Worm (Caenorhabditis elegans) whole organism, L3 larva: ENCODE data around the gene Y69H2.9.

Experiments
- R02D3.7 ChIP-seq: fragments of 150-350 bp; optimal IDR thresholded peaks from 2 replicates; lab custom pipeline; 2014; ENCODE audit warnings: missing biosample characterization, missing genetic modification characterization
- ZK546.5 ChIP-seq: sonication (generic microtip); optimal IDR thresholded peaks from 2 replicates; lab custom pipeline; 2017; ENCODE audit warnings: missing biosample characterization, missing genetic modification characterization
- aly-2 ChIP-seq: fragments of 150-350 bp; optimal IDR thresholded peaks from 2 replicates; lab custom pipeline; 2014; ENCODE audit warnings: missing biosample characterization, missing genetic modification characterization
- ama-1 ChIP-seq: fragments of 150-350 bp; optimal IDR thresholded peaks from 2 replicates; lab custom pipeline; 2018
- ceh-16 ChIP-seq: sonication (generic microtip); optimal IDR thresholded peaks from 2 replicates; lab custom pipeline; 2017; ENCODE audit warnings: missing biosample characterization, missing genetic modification characterization
- ceh-28 ChIP-seq: fragments of 150-350 bp; optimal IDR thresholded peaks from 2 replicates; lab custom pipeline; 2014; ENCODE audit warnings: missing biosample characterization, missing genetic modification reagents, missing genetic modification characterization
- ceh-9 ChIP-seq: sonication (generic microtip); optimal IDR thresholded peaks from 2 replicates; lab custom pipeline; 2018; ENCODE audit warnings: missing biosample characterization, missing genetic modification characterization
- daf-12 ChIP-seq: fragments of 150-350 bp; optimal IDR thresholded peaks from 2 replicates; lab custom pipeline; 2014; ENCODE audit warnings: missing biosample characterization, missing genetic modification reagents, missing genetic modification characterization
- egl-5 ChIP-seq: fragments of 150-350 bp; optimal IDR thresholded peaks from 2 replicates; lab custom pipeline; 2017; ENCODE audit warnings: missing biosample characterization, missing genetic modification reagents, missing genetic modification characterization, inconsistent platforms
- elt-1 ChIP-seq: fragments of 150-350 bp; optimal IDR thresholded peaks from 2 replicates; lab custom pipeline; 2014; ENCODE audit warnings: missing biosample characterization, missing genetic modification characterization
- elt-2 ChIP-seq: sonication (generic microtip); optimal IDR thresholded peaks from 2 replicates; lab custom pipeline; 2016; ENCODE audit warnings: missing genetic modification reagents, mild to moderate bottlenecking, missing genetic modification characterization, missing compliant biosample characterization
- fos-1 ChIP-seq: fragments of 150-350 bp; optimal IDR thresholded peaks from 2 replicates; lab custom pipeline; 2014; ENCODE audit warnings: missing biosample characterization, missing genetic modification characterization
- lin-15B ChIP-seq: fragments of 150-350 bp; optimal IDR thresholded peaks from 2 replicates; lab custom pipeline; 2014; ENCODE audit warnings: missing biosample characterization, missing genetic modification characterization
- lin-39 ChIP-seq: fragments of 150-350 bp; optimal IDR thresholded peaks from 2 replicates; lab custom pipeline; 2018; ENCODE audit warnings: missing biosample characterization, missing genetic modification reagents, missing genetic modification characterization
- lsy-12 ChIP-seq: sonication (generic microtip); optimal IDR thresholded peaks from 2 replicates; lab custom pipeline; 2016; ENCODE audit warnings: mild to moderate bottlenecking, missing genetic modification characterization, missing compliant biosample characterization
- mdl-1 ChIP-seq: fragments of 150-350 bp; optimal IDR thresholded peaks from 2 replicates; lab custom pipeline; 2014; ENCODE audit warnings: missing biosample characterization, missing genetic modification characterization
- mml-1 ChIP-seq: fragments of 150-350 bp; sonication (generic microtip); optimal IDR thresholded peaks from 3 replicates; lab custom pipeline; 2014; ENCODE audit warnings: missing biosample characterization, missing genetic modification characterization
- nfya-1 ChIP-seq: sonication (generic microtip); optimal IDR thresholded peaks from 2 replicates; lab custom pipeline; 2017; ENCODE audit warnings: missing genetic modification characterization, mild to moderate bottlenecking, missing compliant biosample characterization, antibody characterized with exemption, moderate library complexity; ENCODE audit not compliant: insufficient read depth
- nhr-12 ChIP-seq: fragments of 150-350 bp; optimal IDR thresholded peaks from 2 replicates; lab custom pipeline; 2014; ENCODE audit warnings: missing biosample characterization, missing genetic modification characterization
- nhr-28 ChIP-seq: fragments of 150-350 bp; optimal IDR thresholded peaks from 2 replicates; lab custom pipeline; 2014; ENCODE audit warnings: missing biosample characterization, missing genetic modification characterization
- nhr-76 ChIP-seq: fragments of 150-350 bp; sonication (generic microtip); optimal IDR thresholded peaks from 5 replicates; lab custom pipeline; 2014; ENCODE audit warnings: missing biosample characterization, missing genetic modification characterization
- nhr-77 ChIP-seq: fragments of 150-350 bp; optimal IDR thresholded peaks from 2 replicates; lab custom pipeline; 2014; ENCODE audit warnings: missing biosample characterization, missing genetic modification characterization
- pha-4 ChIP-seq: fragments of 150-350 bp; optimal IDR thresholded peaks from 2 replicates; lab custom pipeline; 2014; ENCODE audit warnings: missing biosample characterization, missing genetic modification reagents, missing genetic modification characterization
- pqm-1 ChIP-seq: fragments of 150-350 bp; optimal IDR thresholded peaks from 2 replicates; lab custom pipeline; 2017; ENCODE audit warnings: missing biosample characterization, missing genetic modification characterization, inconsistent platforms
- snpc-4 ChIP-seq: fragments of 150-350 bp; optimal IDR thresholded peaks from 2 replicates; lab custom pipeline; 2014; ENCODE audit warnings: missing biosample characterization, missing genetic modification characterization
- tbx-2 ChIP-seq: sonication (generic microtip); optimal IDR thresholded peaks from 2 replicates; lab custom pipeline; 2016; ENCODE audit warnings: mild to moderate bottlenecking, missing genetic modification characterization, missing compliant biosample characterization
- unc-62 ChIP-seq: fragments of 150-350 bp; sonication (generic microtip); optimal IDR thresholded peaks from 4 replicates; lab custom pipeline; 2014; ENCODE audit warnings: missing biosample characterization, missing genetic modification reagents, missing genetic modification characterization
- ztf-11 ChIP-seq: fragments of 150-350 bp; optimal IDR thresholded peaks from 2 replicates; lab custom pipeline; 2014; ENCODE audit warnings: missing biosample characterization, missing genetic modification characterization

Y69H2.9 gene

ce11 chrV:18733942-18734341 is 32.6 kb downstream of the Y69H2.9 start:
- TF ChIP-seq mml-1 (no peak), ceh-9 (no peak), pha-4 (tag; lab: Kevin White, UChicago) (no peak), elt-2 (no peak), ama-1 (lab: Kevin White, UChicago) (no peak), lin-15B (tag; lab: Kevin White, UChicago) (no peak), tbx-2 (tag; lab: Kevin White, UChicago) (no peak), ztf-11 (tag; lab: Kevin White, UChicago) (no peak), ceh-16 (tag; lab: Kevin White, UChicago) (no peak), nhr-77 (no peak), ZK546.5 (no peak), R02D3.7 (tag; lab: Kevin White, UChicago) (no peak), lin-39 (tag; lab: Kevin White, UChicago) (no peak), nfya-1 (tag; lab: Kevin White, UChicago) (no peak), egl-5 (tag; lab: Kevin White, UChicago) (no peak), lsy-12 (tag; lab: Kevin White, UChicago) (no peak), ceh-28 (tag; lab: Kevin White, UChicago) (no peak), aly-2 (no peak)

- TF ChIP-seq unc-62 (GFP tag; lab: Kevin White, UChicago) (no peak), lin-15B (tag; lab: Kevin White, UChicago) (no peak), ceh-28 (tag; lab: Kevin White, UChicago) (no peak), nhr-77 (no peak), elt-1 (tag; lab: Kevin White, UChicago) (no peak), pqm-1 (tag; lab: Kevin White, UChicago) (no peak), lsy-12 (tag; lab: Kevin White, UChicago) (no peak), snpc-4 (tag; lab: Kevin White, UChicago) (no peak), mdl-1 (tag; lab: Kevin White, UChicago) (no peak), pha-4 (tag; lab: Kevin White, UChicago) (no peak), daf-12 (tag; lab: Kevin White, UChicago) (no peak), ztf-11 (tag; lab: Kevin White, UChicago) (no peak)
Observed at ce11 chrV:18734381-18734780, 33.0 kb downstream of the Y69H2.9 start, which contains the start of gene scl-20. Gene scl-20, minus strand, starts transcription at chrV:18734481.

- TF ChIP-seq nfya-1 (tag; lab: Kevin White, UChicago), result no peak
- TF ChIP-seq lin-15B (tag; lab: Kevin White, UChicago), result no peak
- no peak for TF ChIP-seq mdl-1 (tag; lab: Kevin White, UChicago)
- no peak for TF ChIP-seq ceh-28 (tag; lab: Kevin White, UChicago)
- TF ChIP-seq tbx-2 (tag; lab: Kevin White, UChicago), result no peak
- no peak for TF ChIP-seq unc-62 (GFP tag; lab: Kevin White, UChicago)
- TF ChIP-seq nhr-76 (tag; lab: Kevin White, UChicago), result no peak
- TF ChIP-seq nhr-28 (tag; lab: Kevin White, UChicago), result no peak
- no peak for TF ChIP-seq daf-12 (tag; lab: Kevin White, UChicago)
- TF ChIP-seq pha-4 (tag; lab: Kevin White, UChicago), result no peak
- no peak for TF ChIP-seq nhr-12 (tag; lab: Kevin White, UChicago)
- no peak for TF ChIP-seq aly-2
- no peak for TF ChIP-seq lin-39 (tag; lab: Kevin White, UChicago)
Observed at ce11 chrV:18737646-18738045, 36.3 kb downstream of the Y69H2.9 start.

ce11 chrV:18742108-18742507 is 40.8 kb downstream of the Y69H2.9 start, which contains the start of gene clec-250:
Gene clec-250, minus strand, starts transcription at chrV:18742208.
- TF ChIP-seq R02D3.7 (tag; lab: Kevin White, UChicago), result no peak

- TF ChIP-seq mdl-1 (tag; lab: Kevin White, UChicago) (no peak), pha-4 (tag; lab: Kevin White, UChicago) (no peak)
Observed at ce11 chrV:18746937-18747660, 45.8 kb downstream of the Y69H2.9 start, which contains the start of gene clec-251. Gene clec-251, minus strand, starts transcription at chrV:18746987.

ce11 chrV:18748726-18749125 is 47.4 kb downstream of the Y69H2.9 start, which contains the start of gene clec-252:
Gene clec-252, minus strand, starts transcription at chrV:18748826.
- TF ChIP-seq snpc-4 (tag; lab: Kevin White, UChicago), result no peak
- no peak for TF ChIP-seq pha-4 (tag; lab: Kevin White, UChicago)
- TF ChIP-seq fos-1 (tag; lab: Kevin White, UChicago), result no peak
- no peak for TF ChIP-seq nhr-77
- TF ChIP-seq egl-5 (tag; lab: Kevin White, UChicago), result no peak
